Fruit fly (Drosophila melanogaster) whole organism, prepupa: ENCODE measurements around the gene fz2.

Experiments
- CG6163 ChIP-seq: fragments of 200-800 bp; sonication (Bioruptor generic); IDR thresholded peaks from 3 replicates; pipeline ENCODE4 v1.3.6; 2022; ENCODE audit warnings: missing biosample characterization, missing genetic modification characterization
- Eip75B ChIP-seq: fragments of 200-800 bp; sonication (Bioruptor generic); optimal IDR thresholded peaks from 3 replicates; lab custom pipeline; 2016; ENCODE audit warnings: missing biosample characterization, missing genetic modification characterization
- eg ChIP-seq: fragments of 200-800 bp; sonication (Bioruptor generic); IDR thresholded peaks from 3 replicates; pipeline ENCODE4 v1.3.6; 2022; ENCODE audit warnings: missing biosample characterization, missing genetic modification characterization
- fd59A ChIP-seq: fragments of 200-800 bp; sonication (Bioruptor generic); optimal IDR thresholded peaks from 2 replicates; lab custom pipeline; 2017; ENCODE audit warnings: missing biosample characterization, mild to moderate bottlenecking, missing genetic modification characterization, missing genetic modification reagents
- fd85E ChIP-seq: fragments of 200-800 bp; sonication (Bioruptor generic); optimal IDR thresholded peaks from 3 replicates; lab custom pipeline; 2016; ENCODE audit warnings: missing biosample characterization, missing genetic modification characterization

Gene fz2

dm6 chr3L:19091423-19092124, 143.6 kb downstream of the fz2 start (continued):
- TF ChIP-seq fd85E (GFP tag; lab: Kevin White, UChicago) (no peak), eg (GFP tag; lab: Robert Waterston, UW) (no peak; the same call in 2 of the 3 replicates), Eip75B (GFP tag; lab: Kevin White, UChicago) (peak; percentile 1), CG6163 (GFP tag; lab: Robert Waterston, UW) (0 out of 3 replicates have a peak, but pooled peaks have one; percentile 19), fd59A (no peak)
